Worm (Caenorhabditis elegans) whole organism, L3 larva: ENCODE measurements around the gene C05C8.7.

Source experiments
- R02D3.7 ChIP-seq: fragments of 150-350 bp; optimal IDR thresholded peaks from 2 replicates; lab custom pipeline; 2014; ENCODE audit warnings: missing biosample characterization, missing genetic modification characterization
- ZK546.5 ChIP-seq: sonication (generic microtip); optimal IDR thresholded peaks from 2 replicates; lab custom pipeline; 2017; ENCODE audit warnings: missing biosample characterization, missing genetic modification characterization
- ceh-16 ChIP-seq: sonication (generic microtip); optimal IDR thresholded peaks from 2 replicates; lab custom pipeline; 2017; ENCODE audit warnings: missing biosample characterization, missing genetic modification characterization
- ceh-28 ChIP-seq: fragments of 150-350 bp; optimal IDR thresholded peaks from 2 replicates; lab custom pipeline; 2014; ENCODE audit warnings: missing biosample characterization, missing genetic modification reagents, missing genetic modification characterization
- ceh-9 ChIP-seq: sonication (generic microtip); optimal IDR thresholded peaks from 2 replicates; lab custom pipeline; 2018; ENCODE audit warnings: missing biosample characterization, missing genetic modification characterization
- daf-12 ChIP-seq: fragments of 150-350 bp; optimal IDR thresholded peaks from 2 replicates; lab custom pipeline; 2014; ENCODE audit warnings: missing biosample characterization, missing genetic modification reagents, missing genetic modification characterization
- egl-27 ChIP-seq: sonication (generic microtip); optimal IDR thresholded peaks from 4 replicates; lab custom pipeline; 2017; ENCODE audit warnings: missing biosample characterization, missing genetic modification reagents, missing genetic modification characterization
- egl-5 ChIP-seq: fragments of 150-350 bp; optimal IDR thresholded peaks from 2 replicates; lab custom pipeline; 2017; ENCODE audit warnings: missing biosample characterization, missing genetic modification reagents, missing genetic modification characterization, inconsistent platforms
- elt-1 ChIP-seq: fragments of 150-350 bp; optimal IDR thresholded peaks from 2 replicates; lab custom pipeline; 2014; ENCODE audit warnings: missing biosample characterization, missing genetic modification characterization
- elt-2 ChIP-seq: sonication (generic microtip); optimal IDR thresholded peaks from 2 replicates; lab custom pipeline; 2016; ENCODE audit warnings: missing genetic modification reagents, mild to moderate bottlenecking, missing genetic modification characterization, missing compliant biosample characterization
- elt-3 ChIP-seq, 3 experiments: fragments of 150-350 bp in 1 of 3; sonication (generic microtip) in 2 of 3; optimal IDR thresholded peaks; 2 replicates in 2 of 3; 4 replicates in 1 of 3; lab custom pipeline; 2014 to 2017; ENCODE audit warnings: missing biosample characterization in 3 of 3, missing genetic modification characterization in 3 of 3
- eor-1 ChIP-seq, 2 experiments: fragments of 150-350 bp; optimal IDR thresholded peaks; 2 replicates each; lab custom pipeline; 2014 to 2018; ENCODE audit warnings: missing biosample characterization in 2 of 2, missing genetic modification characterization in 2 of 2
- fkh-2 ChIP-seq: fragments of 150-350 bp; optimal IDR thresholded peaks from 2 replicates; lab custom pipeline; 2014; ENCODE audit warnings: missing biosample characterization, missing genetic modification reagents, missing genetic modification characterization
- jun-1 ChIP-seq: fragments of 150-350 bp; optimal IDR thresholded peaks from 2 replicates; lab custom pipeline; 2014; ENCODE audit warnings: missing biosample characterization, missing genetic modification reagents, missing genetic modification characterization
- lin-15B ChIP-seq: fragments of 150-350 bp; optimal IDR thresholded peaks from 2 replicates; lab custom pipeline; 2014; ENCODE audit warnings: missing biosample characterization, missing genetic modification characterization
- lin-39 ChIP-seq: fragments of 150-350 bp; optimal IDR thresholded peaks from 2 replicates; lab custom pipeline; 2018; ENCODE audit warnings: missing biosample characterization, missing genetic modification reagents, missing genetic modification characterization
- mdl-1 ChIP-seq: fragments of 150-350 bp; optimal IDR thresholded peaks from 2 replicates; lab custom pipeline; 2014; ENCODE audit warnings: missing biosample characterization, missing genetic modification characterization
- mml-1 ChIP-seq: fragments of 150-350 bp; sonication (generic microtip); optimal IDR thresholded peaks from 3 replicates; lab custom pipeline; 2014; ENCODE audit warnings: missing biosample characterization, missing genetic modification characterization
- nfya-1 ChIP-seq: sonication (generic microtip); optimal IDR thresholded peaks from 2 replicates; lab custom pipeline; 2017; ENCODE audit warnings: missing genetic modification characterization, mild to moderate bottlenecking, missing compliant biosample characterization, antibody characterized with exemption, moderate library complexity; ENCODE audit not compliant: insufficient read depth
- nhr-11 ChIP-seq: fragments of 150-350 bp; optimal IDR thresholded peaks from 2 replicates; lab custom pipeline; 2014; ENCODE audit warnings: missing biosample characterization, missing genetic modification characterization
- nhr-23 ChIP-seq: fragments of 150-350 bp; optimal IDR thresholded peaks from 2 replicates; lab custom pipeline; 2014; ENCODE audit warnings: missing biosample characterization, missing genetic modification reagents, missing genetic modification characterization
- nhr-237 ChIP-seq: fragments of 150-350 bp; optimal IDR thresholded peaks from 2 replicates; lab custom pipeline; 2014; ENCODE audit warnings: missing biosample characterization, missing genetic modification characterization
- nhr-25 ChIP-seq: sonication (generic microtip); optimal IDR thresholded peaks from 2 replicates; lab custom pipeline; 2017; ENCODE audit warnings: missing biosample characterization, missing genetic modification characterization
- nhr-28 ChIP-seq: fragments of 150-350 bp; optimal IDR thresholded peaks from 2 replicates; lab custom pipeline; 2014; ENCODE audit warnings: missing biosample characterization, missing genetic modification characterization
- nhr-67 ChIP-seq: fragments of 150-350 bp; optimal IDR thresholded peaks from 2 replicates; lab custom pipeline; 2014; ENCODE audit warnings: missing biosample characterization, missing genetic modification characterization
- nhr-77 ChIP-seq: fragments of 150-350 bp; optimal IDR thresholded peaks from 2 replicates; lab custom pipeline; 2014; ENCODE audit warnings: missing biosample characterization, missing genetic modification characterization
- pha-4 ChIP-seq: fragments of 150-350 bp; optimal IDR thresholded peaks from 2 replicates; lab custom pipeline; 2014; ENCODE audit warnings: missing biosample characterization, missing genetic modification reagents, missing genetic modification characterization
- sea-2 ChIP-seq: fragments of 150-350 bp; sonication (generic microtip); optimal IDR thresholded peaks from 4 replicates; lab custom pipeline; 2014; ENCODE audit warnings: missing biosample characterization, missing genetic modification reagents, missing genetic modification characterization
- skn-1 ChIP-seq: fragments of 150-350 bp; optimal IDR thresholded peaks from 2 replicates; lab custom pipeline; 2014; ENCODE audit warnings: missing biosample characterization, missing genetic modification characterization
- snpc-4 ChIP-seq: fragments of 150-350 bp; optimal IDR thresholded peaks from 2 replicates; lab custom pipeline; 2014; ENCODE audit warnings: missing biosample characterization, missing genetic modification characterization
- tbx-2 ChIP-seq: sonication (generic microtip); optimal IDR thresholded peaks from 2 replicates; lab custom pipeline; 2016; ENCODE audit warnings: mild to moderate bottlenecking, missing genetic modification characterization, missing compliant biosample characterization
- unc-39 ChIP-seq: sonication (generic microtip); optimal IDR thresholded peaks from 4 replicates; lab custom pipeline; 2017; ENCODE audit warnings: missing biosample characterization, missing genetic modification characterization
- unc-62 ChIP-seq: fragments of 150-350 bp; sonication (generic microtip); optimal IDR thresholded peaks from 4 replicates; lab custom pipeline; 2014; ENCODE audit warnings: missing biosample characterization, missing genetic modification reagents, missing genetic modification characterization
- zag-1 ChIP-seq: fragments of 150-350 bp; optimal IDR thresholded peaks from 2 replicates; lab custom pipeline; 2014; ENCODE audit warnings: missing biosample characterization, missing genetic modification characterization
- ztf-11 ChIP-seq: fragments of 150-350 bp; optimal IDR thresholded peaks from 2 replicates; lab custom pipeline; 2014; ENCODE audit warnings: missing biosample characterization, missing genetic modification characterization

C05C8.7 gene

DNA sequence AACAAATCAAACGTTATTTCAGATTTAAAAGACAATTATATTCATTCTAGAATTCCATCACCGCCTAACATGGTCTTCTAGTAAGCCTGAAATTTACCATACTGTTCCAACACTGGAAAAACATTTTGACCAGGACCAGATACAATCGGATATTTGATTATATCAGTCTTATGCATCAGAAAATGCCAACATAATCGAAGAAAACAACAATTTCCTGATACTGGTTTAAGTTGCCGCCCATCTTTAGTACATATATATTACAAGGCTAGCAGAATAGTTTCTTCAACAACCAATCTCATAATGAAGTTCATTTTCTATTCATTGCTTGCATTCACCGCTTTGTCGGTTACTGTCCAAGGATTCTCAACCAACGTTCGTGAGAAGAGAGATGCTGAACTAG, 12.1 kb upstream of the C05C8.7 start, which contains the start of gene C13A2.12:
TSS of gene C13A2.12 (plus strand) at position 301 of the 400 bp plus-strand sequence.
- TF ChIP-seq R02D3.7 (tag; lab: Kevin White, UChicago) (no peak), unc-39 (no peak), pha-4 (tag; lab: Kevin White, UChicago) (no peak), nhr-25 (tag; lab: Kevin White, UChicago) (no peak), lin-39 (tag; lab: Kevin White, UChicago) (no peak), snpc-4 (tag; lab: Kevin White, UChicago) (no peak), ceh-9 (no peak), daf-12 (no peak), sea-2 (GFP tag; lab: Kevin White, UChicago) (no peak), nhr-67 (no peak), ceh-16 (tag; lab: Kevin White, UChicago) (no peak), ztf-11 (tag; lab: Kevin White, UChicago) (no peak), egl-27 (tag; lab: Kevin White, UChicago) (no peak), skn-1 (tag; lab: Kevin White, UChicago) (no peak), nfya-1 (tag; lab: Kevin White, UChicago) (no peak)

DNA sequence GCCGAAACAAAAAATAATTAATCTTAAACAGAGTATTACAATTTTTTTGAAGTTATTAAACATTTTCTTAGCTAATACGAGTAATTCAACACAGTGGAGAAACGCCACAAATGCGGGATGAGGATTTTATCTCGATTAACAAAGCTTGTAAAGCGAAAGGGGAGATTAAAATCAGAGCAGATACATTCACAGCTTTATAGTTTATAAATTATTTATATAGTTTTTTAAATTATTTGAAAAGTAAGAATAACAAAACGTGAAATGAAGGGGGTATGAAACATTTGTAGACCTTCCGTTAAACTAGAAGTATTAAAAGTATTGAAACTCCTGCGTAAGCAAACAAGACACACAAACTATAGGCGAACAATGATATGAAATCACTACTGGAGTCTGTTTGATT, 8.2 kb upstream of the C05C8.7 start, which contains the start of gene C05C8.8:
TSS of gene C05C8.8 (minus strand) at position 101 of the 400 bp plus-strand sequence.
- no peak for TF ChIP-seq lin-39 (tag; lab: Kevin White, UChicago)
- no peak for TF ChIP-seq nhr-237 (tag; lab: Kevin White, UChicago)
- TF ChIP-seq lin-15B (tag; lab: Kevin White, UChicago), result no peak
- no peak for TF ChIP-seq egl-5 (tag; lab: Kevin White, UChicago)
- TF ChIP-seq ztf-11 (tag; lab: Kevin White, UChicago), result no peak
- no peak for TF ChIP-seq fkh-2 (tag; lab: Kevin White, UChicago)
- TF ChIP-seq zag-1 (tag; lab: Kevin White, UChicago), result no peak
- no peak for TF ChIP-seq ceh-28 (tag; lab: Kevin White, UChicago)
- TF ChIP-seq nhr-25 (tag; lab: Kevin White, UChicago), result no peak
- no peak for TF ChIP-seq nhr-28 (tag; lab: Kevin White, UChicago)

DNA sequence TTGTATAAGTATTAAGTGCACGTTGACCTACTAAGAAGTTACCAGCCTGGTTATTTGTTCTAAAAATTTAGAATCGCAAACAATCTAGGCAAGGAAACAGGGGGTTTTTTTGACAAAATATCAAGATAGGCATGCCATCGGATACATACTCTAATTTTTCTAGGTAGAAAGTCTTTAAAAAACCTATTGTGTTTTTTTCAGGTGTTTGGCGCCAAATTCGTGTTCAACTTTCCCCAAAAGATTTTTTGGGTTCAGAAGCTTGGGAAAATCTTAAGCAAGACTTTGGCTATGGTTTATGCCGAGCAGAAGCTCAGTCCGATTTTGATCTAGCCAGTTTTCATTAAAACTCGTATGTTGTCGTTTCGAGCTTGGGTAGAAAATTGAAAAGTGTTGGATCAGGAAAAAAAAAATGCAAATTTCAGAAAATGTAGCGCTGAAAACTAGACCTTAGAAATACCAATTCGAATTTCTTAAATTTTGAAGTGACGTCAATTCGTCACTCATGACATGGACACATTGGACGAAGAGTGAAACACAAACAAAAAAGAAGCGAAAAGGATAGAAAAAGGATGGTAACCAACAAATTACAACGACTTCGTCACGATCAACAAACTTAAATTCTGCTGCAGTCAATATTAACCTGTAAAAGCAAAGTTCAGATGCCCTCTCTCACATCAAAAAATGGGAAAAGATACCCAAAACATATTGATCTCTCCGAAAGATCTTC, 1.5 kb upstream of the C05C8.7 start:
- TF ChIP-seq nhr-77, result no peak
- no peak for TF ChIP-seq ztf-11 (tag; lab: Kevin White, UChicago)
- no peak for TF ChIP-seq nfya-1 (tag; lab: Kevin White, UChicago)
- no peak for TF ChIP-seq nhr-67
- TF ChIP-seq elt-3 (tag; optimal IDR thresholded peaks at IDR 0.05; lab: Kevin White, UChicago), result no peak
- TF ChIP-seq egl-5 (tag; lab: Kevin White, UChicago), result no peak
- TF ChIP-seq ceh-16 (tag; lab: Kevin White, UChicago), result no peak
- no peak for TF ChIP-seq mdl-1 (tag; lab: Kevin White, UChicago)
- TF ChIP-seq R02D3.7 (tag; lab: Kevin White, UChicago), result no peak
- TF ChIP-seq mml-1, result no peak
- no peak for TF ChIP-seq egl-27 (tag; lab: Kevin White, UChicago)
- no peak for TF ChIP-seq nhr-11
- no peak for TF ChIP-seq elt-2 (tag; lab: Kevin White, UChicago)
- no peak for TF ChIP-seq jun-1 (tag; lab: Kevin White, UChicago)

DNA sequence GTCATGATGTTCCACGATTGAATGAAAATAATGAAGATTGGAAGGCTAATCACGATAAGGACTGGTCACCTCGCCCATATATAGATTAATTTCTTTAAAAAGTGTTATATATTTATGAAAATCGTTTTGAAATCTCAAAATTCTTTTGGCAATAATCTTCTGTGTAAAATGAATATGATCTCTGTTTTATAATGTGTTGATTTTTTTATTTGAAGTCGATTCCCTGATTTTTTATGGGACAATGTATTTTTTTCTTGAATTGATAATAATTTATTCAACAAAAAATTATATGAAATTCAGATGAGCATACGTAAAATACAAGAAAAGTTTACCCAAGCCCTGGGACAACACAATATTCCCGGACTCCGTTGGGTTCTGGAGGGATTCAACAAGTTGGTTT, 7.4 kb downstream of the C05C8.7 start, which contains the start of gene C05C8.1:
TSS of gene C05C8.1 (plus strand) at position 301 of the 400 bp plus-strand sequence.
- TF ChIP-seq elt-1 (tag; lab: Kevin White, UChicago) (no peak), egl-5 (tag; lab: Kevin White, UChicago) (no peak), eor-1 (tag; optimal IDR thresholded peaks at IDR 0.05; lab: Kevin White, UChicago) (no peak), tbx-2 (no peak), elt-2 (tag; lab: Kevin White, UChicago) (no peak), nhr-23 (tag; lab: Kevin White, UChicago) (no peak), ZK546.5 (no peak), nhr-77 (no peak), ztf-11 (tag; lab: Kevin White, UChicago) (no peak), jun-1 (tag; lab: Kevin White, UChicago) (no peak), nhr-28 (tag; lab: Kevin White, UChicago) (no peak), unc-62 (GFP tag; lab: Kevin White, UChicago) (no peak), skn-1 (tag; lab: Kevin White, UChicago) (no peak), lin-39 (tag; lab: Kevin White, UChicago) (no peak), nhr-11 (no peak), daf-12 (no peak)
